Worm (Caenorhabditis elegans) whole organism, L4 larva: ENCODE measurements around the gene ceh-37.

ENCODE experiments used
- D1046.2 ChIP-seq: fragments of 200-800 bp; sonication (Bioruptor generic); IDR thresholded peaks from 2 replicates; pipeline ENCODE4 v1.3.6; 2022; ENCODE audit warnings: missing genetic modification characterization, missing compliant biosample characterization
- F26F4.8 ChIP-seq: fragments of 200-800 bp; sonication (Bioruptor generic); conservative IDR thresholded peaks from 2 replicates; pipeline ENCODE4 v1.3.6; 2022; ENCODE audit warnings: missing genetic modification characterization, missing compliant biosample characterization
- F37D6.2 ChIP-seq: sonication (generic microtip); optimal IDR thresholded peaks from 2 replicates; lab custom pipeline; 2016; ENCODE audit warnings: mild to moderate bottlenecking, missing genetic modification characterization, missing compliant biosample characterization
- Y105C5A.15 ChIP-seq: fragments of 200-800 bp; sonication (Bioruptor generic); IDR thresholded peaks from 2 replicates; pipeline ENCODE4 v1.3.6; 2022; ENCODE audit warnings: missing genetic modification characterization, missing compliant biosample characterization
- Y48G9A.11 ChIP-seq: fragments of 200-800 bp; sonication (Bioruptor generic); IDR thresholded peaks from 2 replicates; pipeline ENCODE4 v1.3.6; 2022; ENCODE audit warnings: missing genetic modification reagents, missing genetic modification characterization, missing compliant biosample characterization
- ZK337.2 ChIP-seq: fragments of 200-800 bp; sonication (Bioruptor generic); IDR thresholded peaks from 2 replicates; pipeline ENCODE4 v1.3.6; 2022; ENCODE audit warnings: missing genetic modification reagents, missing genetic modification characterization, missing compliant biosample characterization
- ZK546.5 ChIP-seq, 2 experiments: sonication (generic microtip); optimal IDR thresholded peaks; 2 replicates each; lab custom pipeline; 2017; ENCODE audit warnings: missing biosample characterization in 2 of 2, missing genetic modification characterization in 2 of 2
- aha-1 ChIP-seq: fragments of 150-350 bp; peaks from one replicate; lab custom pipeline; 2014; ENCODE audit warnings: missing biosample characterization, missing genetic modification characterization
- ama-1 ChIP-seq: fragments of 150-350 bp; optimal IDR thresholded peaks from 2 replicates; lab custom pipeline; 2014; ENCODE audit warnings: inconsistent platforms, mixed read lengths
- ceh-32 ChIP-seq: sonication (generic microtip); optimal IDR thresholded peaks from 2 replicates; lab custom pipeline; 2016; ENCODE audit warnings: mild to moderate bottlenecking, missing genetic modification characterization, missing compliant biosample characterization; ENCODE audit not compliant: poor library complexity
- ceh-44 ChIP-seq: fragments of 200-800 bp; sonication (Bioruptor generic); IDR thresholded peaks from 2 replicates; pipeline ENCODE4 v1.3.6; 2022; ENCODE audit warnings: missing genetic modification reagents, missing genetic modification characterization, missing compliant biosample characterization
- cey-2 ChIP-seq: sonication (generic microtip); optimal IDR thresholded peaks from 3 replicates; lab custom pipeline; 2017; ENCODE audit warnings: missing genetic modification characterization, mild to moderate bottlenecking, missing compliant biosample characterization, antibody characterized with exemption, borderline replicate concordance; ENCODE audit not compliant: insufficient read depth
- ctbp-1 ChIP-seq: fragments of 200-800 bp; sonication (Bioruptor generic); IDR thresholded peaks from 2 replicates; pipeline ENCODE4 v1.3.6; 2022; ENCODE audit warnings: missing genetic modification reagents, missing genetic modification characterization, missing compliant biosample characterization
- daf-16 ChIP-seq, 3 experiments: sonication (generic microtip); optimal IDR thresholded peaks; 2 replicates each; lab custom pipeline; 2016 to 2017; ENCODE audit warnings: missing genetic modification characterization in 3 of 3, missing genetic modification reagents in 3 of 3, mild to moderate bottlenecking in 2 of 3, missing compliant biosample characterization in 2 of 3, missing biosample characterization in 1 of 3, moderate library complexity in 1 of 3
- dmd-6 ChIP-seq: fragments of 200-800 bp; sonication (Bioruptor generic); IDR thresholded peaks from 2 replicates; pipeline ENCODE4 v1.3.6; 2022; ENCODE audit warnings: missing genetic modification reagents, missing genetic modification characterization, missing compliant biosample characterization
- dmd-9 ChIP-seq: fragments of 200-800 bp; sonication (Bioruptor generic); IDR thresholded peaks from 2 replicates; pipeline ENCODE4 v1.3.6; 2022; ENCODE audit warnings: missing genetic modification reagents, missing genetic modification characterization, missing compliant biosample characterization
- dve-1 ChIP-seq: sonication (generic microtip); optimal IDR thresholded peaks from 2 replicates; lab custom pipeline; 2017; ENCODE audit warnings: antibody characterized with exemption, mild to moderate bottlenecking, missing genetic modification characterization, missing compliant biosample characterization; ENCODE audit not compliant: insufficient read depth
- egl-43 ChIP-seq: fragments of 200-800 bp; sonication (Bioruptor generic); IDR thresholded peaks from 2 replicates; pipeline ENCODE4 v1.3.6; 2022; ENCODE audit warnings: missing genetic modification reagents, missing genetic modification characterization, missing compliant biosample characterization
- hif-1 ChIP-seq, 2 experiments: sonication (generic microtip); optimal IDR thresholded peaks; 2 replicates each; lab custom pipeline; 2016 to 2017; ENCODE audit warnings: missing compliant biosample characterization in 2 of 2, missing genetic modification characterization in 2 of 2, missing genetic modification reagents in 2 of 2, missing genotype in 2 of 2, mild to moderate bottlenecking in 1 of 2
- hlh-11 ChIP-seq: fragments of 200-800 bp; sonication (Bioruptor generic); optimal IDR thresholded peaks from 2 replicates; lab custom pipeline; 2018; ENCODE audit warnings: mild to moderate bottlenecking, missing genetic modification characterization, missing compliant biosample characterization
- hlh-30 ChIP-seq: sonication (generic microtip); optimal IDR thresholded peaks from 2 replicates; lab custom pipeline; 2017; ENCODE audit warnings: antibody characterized with exemption, mild to moderate bottlenecking, missing genetic modification characterization, missing compliant biosample characterization; ENCODE audit not compliant: insufficient read depth
- hmg-1.1 ChIP-seq: fragments of 200-800 bp; sonication (Bioruptor generic); IDR thresholded peaks from 2 replicates; pipeline ENCODE4 v1.3.6; 2022; ENCODE audit warnings: missing genetic modification reagents, missing genetic modification characterization, missing compliant biosample characterization
- lin-39 ChIP-seq: fragments of 150-350 bp; optimal IDR thresholded peaks from 2 replicates; lab custom pipeline; 2014; ENCODE audit warnings: missing biosample characterization, missing genetic modification reagents, missing genetic modification characterization
- madf-9 ChIP-seq: fragments of 200-800 bp; sonication (Bioruptor generic); conservative IDR thresholded peaks from 2 replicates; pipeline ENCODE4 v1.3.6; 2022; ENCODE audit warnings: missing genetic modification reagents, missing genetic modification characterization, missing compliant biosample characterization
- mdt-29 ChIP-seq: fragments of 200-800 bp; sonication (Bioruptor generic); IDR thresholded peaks from 2 replicates; pipeline ENCODE4 v1.3.6; 2022; ENCODE audit warnings: missing genetic modification reagents, missing genetic modification characterization, missing compliant biosample characterization
- mxl-2 ChIP-seq: fragments of 200-800 bp; sonication (Bioruptor generic); conservative IDR thresholded peaks from 2 replicates; pipeline ENCODE4 v1.3.6; 2022; ENCODE audit warnings: missing genetic modification reagents, missing genetic modification characterization, missing compliant biosample characterization
- nhr-102 ChIP-seq: sonication (generic microtip); optimal IDR thresholded peaks from 2 replicates; lab custom pipeline; 2016; ENCODE audit warnings: mild to moderate bottlenecking, missing genetic modification characterization, moderate library complexity, missing compliant biosample characterization
- nhr-237 ChIP-seq: sonication (generic microtip); optimal IDR thresholded peaks from 2 replicates; lab custom pipeline; 2017; ENCODE audit warnings: missing biosample characterization, missing genetic modification characterization
- nhr-25 ChIP-seq: sonication (generic microtip); optimal IDR thresholded peaks from 2 replicates; lab custom pipeline; 2017; ENCODE audit warnings: missing genetic modification characterization, mild to moderate bottlenecking, missing compliant biosample characterization, antibody characterized with exemption, moderate library complexity, borderline replicate concordance; ENCODE audit not compliant: insufficient read depth
- nhr-28 ChIP-seq: fragments of 150-350 bp; optimal IDR thresholded peaks from 2 replicates; lab custom pipeline; 2014; ENCODE audit warnings: missing biosample characterization, missing genetic modification characterization
- nhr-42 ChIP-seq: fragments of 200-800 bp; sonication (Bioruptor generic); IDR thresholded peaks from 2 replicates; pipeline ENCODE4 v1.3.6; 2022; ENCODE audit warnings: missing genetic modification characterization, missing compliant biosample characterization
- nhr-48 ChIP-seq: sonication (generic microtip); optimal IDR thresholded peaks from 2 replicates; lab custom pipeline; 2016; ENCODE audit warnings: mild to moderate bottlenecking, missing genetic modification characterization, missing compliant biosample characterization
- nhr-76 ChIP-seq: fragments of 150-350 bp; optimal IDR thresholded peaks from 2 replicates; lab custom pipeline; 2014; ENCODE audit warnings: missing biosample characterization, missing genetic modification characterization
- pha-4 ChIP-seq, 2 experiments: fragments of 150-350 bp in 1 of 2; fragments of 200-800 bp in 1 of 2; sonication (Bioruptor generic) in 1 of 2; IDR thresholded peaks in 1 of 2; optimal IDR thresholded peaks in 1 of 2; 2 replicates each; pipeline versions ENCODE4 v1.3.6 to Lab custom; 2014 to 2022; ENCODE audit warnings: missing genetic modification characterization in 2 of 2, missing genetic modification reagents in 2 of 2, missing biosample characterization in 1 of 2, missing compliant biosample characterization in 1 of 2
- php-3 ChIP-seq: fragments of 200-800 bp; sonication (Bioruptor generic); IDR thresholded peaks from 2 replicates; pipeline ENCODE4 v1.3.6; 2022; ENCODE audit warnings: missing genetic modification reagents, missing genetic modification characterization, missing compliant biosample characterization
- pqm-1 ChIP-seq: sonication (generic microtip); optimal IDR thresholded peaks from 2 replicates; lab custom pipeline; 2017; ENCODE audit warnings: missing biosample characterization, missing genetic modification characterization
- sdz-12 ChIP-seq: fragments of 200-800 bp; sonication (Bioruptor generic); optimal IDR thresholded peaks from 2 replicates; lab custom pipeline; 2018; ENCODE audit warnings: mild to moderate bottlenecking, missing genetic modification characterization, missing compliant biosample characterization
- unc-130 ChIP-seq: sonication (generic microtip); optimal IDR thresholded peaks from 2 replicates; lab custom pipeline; 2016; ENCODE audit warnings: missing genetic modification reagents, missing genetic modification characterization, missing compliant biosample characterization
- unc-39 ChIP-seq: sonication (generic microtip); optimal IDR thresholded peaks from 2 replicates; lab custom pipeline; 2017; ENCODE audit warnings: missing biosample characterization, missing genetic modification characterization
- unc-62 ChIP-seq, 3 experiments: fragments of 150-350 bp in 1 of 3; sonication (generic microtip); optimal IDR thresholded peaks in 2 of 3; peaks in 1 of 3; 1 replicate in 1 of 3; 2 replicates in 2 of 3; lab custom pipeline; 2014 to 2017; ENCODE audit warnings: missing biosample characterization in 3 of 3, missing genetic modification characterization in 3 of 3, missing genetic modification reagents in 3 of 3, missing genotype in 1 of 3
- zfp-3 ChIP-seq: fragments of 200-800 bp; sonication (Bioruptor generic); conservative IDR thresholded peaks from 2 replicates; pipeline ENCODE4 v1.3.6; 2022; ENCODE audit warnings: missing genetic modification reagents, missing genetic modification characterization, missing compliant biosample characterization
- zip-11 ChIP-seq: fragments of 200-800 bp; sonication (Bioruptor generic); IDR thresholded peaks from 2 replicates; pipeline ENCODE4 v1.3.6; 2022; ENCODE audit warnings: missing genetic modification characterization, missing compliant biosample characterization
- zip-2 ChIP-seq: fragments of 150-350 bp; optimal IDR thresholded peaks from 2 replicates; lab custom pipeline; 2014; ENCODE audit warnings: missing biosample characterization, missing genetic modification characterization
- ztf-11 ChIP-seq: fragments of 150-350 bp; optimal IDR thresholded peaks from 2 replicates; lab custom pipeline; 2014; ENCODE audit warnings: missing biosample characterization, missing genetic modification characterization

Gene ceh-37

ce11 chrX:14207942-14208341 is at the start of gene ceh-37:
ceh-37 (minus strand) TSS chrX:14208000.
- TF ChIP-seq nhr-237 (tag; lab: Kevin White, UChicago) (no peak), dmd-6 (peak; percentile 30; the same call in 1 of the 2 replicates), hif-1 (tag; optimal IDR thresholded peaks at IDR 0.05; lab: Kevin White, UChicago) (no peak), hlh-30 (tag; lab: Kevin White, UChicago) (peak; percentile 61), mdt-29 (GFP tag; lab: Robert Waterston, UW) (no peak), lin-39 (no peak), ceh-32 (tag; lab: Kevin White, UChicago) (no peak), php-3 (GFP tag; lab: Robert Waterston, UW) (peak; percentile 97), nhr-25 (no peak), unc-62 (GFP tag; optimal IDR thresholded peaks at IDR 0.05 in 1 of 2; lab: Kevin White, UChicago) (peak in 1 of 2 experiments; percentile 92), unc-62 (tag; optimal IDR thresholded peaks at IDR 0.05; lab: Kevin White, UChicago) (no peak), daf-16 (GFP tag; optimal IDR thresholded peaks at IDR 0.05; lab: Kevin White, UChicago) (no peak), daf-16 (tag; optimal IDR thresholded peaks at IDR 0.05; lab: Kevin White, UChicago) (peak; percentile 36), pqm-1 (peak; percentile 50), pha-4 (GFP tag; IDR thresholded peaks at IDR 0.05; lab: Robert Waterston, UW) (no peak), pha-4 (tag; optimal IDR thresholded peaks at IDR 0.05; lab: Kevin White, UChicago) (no peak), dmd-9 (no peak), ctbp-1 (GFP tag; lab: Robert Waterston, UW) (no peak), nhr-28 (tag; lab: Kevin White, UChicago) (peak; percentile 49), hlh-11 (tag; lab: Kevin White, UChicago) (peak; percentile 68), dve-1 (tag; lab: Kevin White, UChicago) (peak; percentile 19), ZK337.2 (no peak), nhr-42 (GFP tag; lab: Robert Waterston, UW) (no peak)

- TF ChIP-seq F37D6.2 (tag; lab: Kevin White, UChicago) (no peak), zip-2 (tag; lab: Kevin White, UChicago) (no peak), madf-9 (no peak), nhr-48 (tag; lab: Kevin White, UChicago) (no peak)
Observed at ce11 chrX:14255973-14256372, 48.2 kb upstream of the ceh-37 start, which contains the start of gene E02H4.7. E02H4.7 (plus strand) TSS chrX:14256273.

- TF ChIP-seq nhr-42 (GFP tag; lab: Robert Waterston, UW) (no peak), nhr-102 (tag; lab: Kevin White, UChicago) (no peak), unc-62 (GFP tag; optimal IDR thresholded peaks at IDR 0.05 in 1 of 2; lab: Kevin White, UChicago) (no peak), unc-62 (tag; optimal IDR thresholded peaks at IDR 0.05; lab: Kevin White, UChicago) (no peak), egl-43 (GFP tag; lab: Robert Waterston, UW) (no peak), hif-1 (tag; optimal IDR thresholded peaks at IDR 0.05; lab: Kevin White, UChicago) (no peak), zip-11 (GFP tag; lab: Robert Waterston, UW) (no peak), ceh-44 (no peak), unc-39 (tag; lab: Kevin White, UChicago) (no peak), hmg-1.1 (GFP tag; lab: Robert Waterston, UW) (no peak), unc-130 (GFP tag; lab: Kevin White, UChicago) (no peak), aha-1 (tag; lab: Kevin White, UChicago) (no peak), mxl-2 (GFP tag; lab: Robert Waterston, UW) (no peak)
Observed at ce11 chrX:14255031-14255430, 47.2 kb upstream of the ceh-37 start, which contains the start of gene E02H4.5. E02H4.5 (minus strand) TSS chrX:14255131.

- TF ChIP-seq ceh-32 (tag; lab: Kevin White, UChicago) (no peak), D1046.2 (GFP tag; lab: Robert Waterston, UW) (no peak), ama-1 (lab: Kevin White, UChicago) (no peak), Y48G9A.11 (GFP tag; lab: Robert Waterston, UW) (no peak), hmg-1.1 (GFP tag; lab: Robert Waterston, UW) (no peak), ztf-11 (tag; lab: Kevin White, UChicago) (no peak), F26F4.8 (GFP tag; lab: Robert Waterston, UW) (no peak), sdz-12 (GFP tag; lab: Kevin White, UChicago) (no peak), ctbp-1 (GFP tag; lab: Robert Waterston, UW) (no peak), ZK546.5 (tag; optimal IDR thresholded peaks at IDR 0.05; lab: Kevin White, UChicago) (no peak), zfp-3 (GFP tag; lab: Robert Waterston, UW) (no peak), dmd-9 (no peak), Y105C5A.15 (GFP tag; lab: Robert Waterston, UW) (no peak), unc-130 (GFP tag; lab: Kevin White, UChicago) (no peak), cey-2 (tag; lab: Kevin White, UChicago) (no peak), nhr-76 (tag; lab: Kevin White, UChicago) (no peak)
Observed at ce11 chrX:14252042-14252441, 44.2 kb upstream of the ceh-37 start, which contains the start of gene E02H4.6. E02H4.6 (minus strand) TSS chrX:14252142.
